Fruit fly (Drosophila melanogaster): ENCODE results near the gene ush.
A peak's percentile ranks its signal among the peaks of the same experiment; 100 is the strongest.

Gene ush

DNA sequence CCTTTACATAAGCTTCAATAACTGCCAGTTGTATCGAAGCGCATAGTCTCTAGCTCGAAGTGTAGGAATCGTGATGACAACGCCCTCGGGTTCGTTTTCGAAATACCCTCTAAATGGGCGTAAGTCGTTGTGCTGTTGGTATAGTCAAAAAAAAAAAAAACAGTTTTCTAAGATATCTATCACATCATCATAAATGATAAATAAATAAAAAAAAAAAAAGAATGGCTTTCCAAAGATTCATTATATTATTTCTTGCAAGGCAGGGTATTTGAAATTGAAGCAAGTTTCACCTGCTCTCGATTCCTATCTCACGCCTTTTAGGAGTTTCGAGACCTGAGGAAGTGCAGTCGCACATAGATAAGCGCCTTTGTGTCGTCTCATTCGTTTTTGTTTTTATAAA lies 17.3 kb downstream of the ush start:
- TF ChIP-seq CG12155 (GFP tag; optimal IDR thresholded peaks at IDR 0.05): peak; percentile 29
- no peak for TF ChIP-seq CG14860 (GFP tag; IDR thresholded peaks at IDR 0.05; ENCODE audit: partially characterized antibody)
- no peak for TF ChIP-seq Hey (tag; optimal IDR thresholded peaks at IDR 0.05)
- TF ChIP-seq CG9797 (GFP tag; optimal IDR thresholded peaks at IDR 0.05): no peak
- no peak; the same call in 1 of the 2 replicates for TF ChIP-seq chm (GFP tag; IDR thresholded peaks at IDR 0.05)
- TF ChIP-seq CG31388 (GFP tag; optimal IDR thresholded peaks at IDR 0.05): no peak
- TF ChIP-seq CG16779 (GFP tag; IDR thresholded peaks at IDR 0.05): no peak
- TF ChIP-seq Mad (GFP tag; optimal IDR thresholded peaks at IDR 0.05): no peak
- no peak for TF ChIP-seq H15 (GFP tag; IDR thresholded peaks at IDR 0.05)
- no peak for TF ChIP-seq Lpt (GFP tag; optimal IDR thresholded peaks at IDR 0.05)
- TF ChIP-seq CG4424 (GFP tag; optimal IDR thresholded peaks at IDR 0.05): no peak
- no peak for TF ChIP-seq CG3163 (GFP tag; optimal IDR thresholded peaks at IDR 0.05)
- TF ChIP-seq CG6683 (GFP tag; optimal IDR thresholded peaks at IDR 0.05): no peak
- TF ChIP-seq tup (GFP tag; optimal IDR thresholded peaks at IDR 0.05): no peak
- no peak for TF ChIP-seq Drgx (GFP tag; IDR thresholded peaks at IDR 0.05)
- TF ChIP-seq lbe (GFP tag; optimal IDR thresholded peaks at IDR 0.05): no peak
- no peak for TF ChIP-seq abd-A (tag; optimal IDR thresholded peaks at IDR 0.05)
- TF ChIP-seq jigr1 (GFP tag; IDR thresholded peaks at IDR 0.05): no peak
- TF ChIP-seq Rx (GFP tag; IDR thresholded peaks at IDR 0.05): no peak
- TF ChIP-seq en (GFP tag; optimal IDR thresholded peaks at IDR 0.05): no peak
- TF ChIP-seq sna (GFP tag; IDR thresholded peaks at IDR 0.05; ENCODE audit: partially characterized antibody): no peak
- TF ChIP-seq CG11398 (GFP tag; optimal IDR thresholded peaks at IDR 0.05): no peak
- peak; percentile 1 for TF ChIP-seq CG12942 (GFP tag; optimal IDR thresholded peaks at IDR 0.05)
- TF ChIP-seq Six4 (GFP tag; optimal IDR thresholded peaks at IDR 0.05): no peak
- no peak for TF ChIP-seq CG6654 (GFP tag; optimal IDR thresholded peaks at IDR 0.05)
- TF ChIP-seq CG4820 (GFP tag; optimal IDR thresholded peaks at IDR 0.05): peak; percentile 59
- peak; percentile 46 for TF ChIP-seq Chrac-16 (GFP tag; optimal IDR thresholded peaks at IDR 0.05)
- no peak for TF ChIP-seq ewg (GFP tag; optimal IDR thresholded peaks at IDR 0.05)
- peak; percentile 40 for TF ChIP-seq lilli (GFP tag; optimal IDR thresholded peaks at IDR 0.05)
- TF ChIP-seq pho (GFP tag; optimal IDR thresholded peaks at IDR 0.05): no peak
- TF ChIP-seq CG17186 (GFP tag; optimal IDR thresholded peaks at IDR 0.05): no peak
- no peak for TF ChIP-seq CG7271 (tag; optimal IDR thresholded peaks at IDR 0.05)
- no peak for TF ChIP-seq CG12071 (GFP tag; optimal IDR thresholded peaks at IDR 0.05)
- no peak for TF ChIP-seq Spps (tag; optimal IDR thresholded peaks at IDR 0.05)
- peak; percentile 58; the same call in 2 of the 3 replicates for TF ChIP-seq ci (GFP tag; IDR thresholded peaks at IDR 0.05)
- TF ChIP-seq Vsx1 (GFP tag; optimal IDR thresholded peaks at IDR 0.05): no peak
- TF ChIP-seq CG10147 (GFP tag; optimal IDR thresholded peaks at IDR 0.05): no peak
- peak; percentile 53 for TF ChIP-seq dmrt99B (tag; optimal IDR thresholded peaks at IDR 0.05)
- no peak for TF ChIP-seq CG18476 (GFP tag; optimal IDR thresholded peaks at IDR 0.05)
- no peak for TF ChIP-seq CG15479 (GFP tag; optimal IDR thresholded peaks at IDR 0.05)
- TF ChIP-seq CG18764 (GFP tag; optimal IDR thresholded peaks at IDR 0.05): no peak
- TF ChIP-seq CG9609 (GFP tag; optimal IDR thresholded peaks at IDR 0.05): no peak
- TF ChIP-seq CG31365 (tag; optimal IDR thresholded peaks at IDR 0.05): no peak
- TF ChIP-seq CG10979 (tag; optimal IDR thresholded peaks at IDR 0.05): peak; percentile 20
- no peak for TF ChIP-seq pita (GFP tag; optimal IDR thresholded peaks at IDR 0.05)
- TF ChIP-seq CG3838 (GFP tag; optimal IDR thresholded peaks at IDR 0.05): no peak
- no peak for TF ChIP-seq repo (GFP tag; optimal IDR thresholded peaks at IDR 0.05)
- peak; percentile 49 for TF ChIP-seq CG12391 (tag; optimal IDR thresholded peaks at IDR 0.05)
- TF ChIP-seq danr (GFP tag; IDR thresholded peaks at IDR 0.05): no peak
- TF ChIP-seq usp (GFP tag; optimal IDR thresholded peaks at IDR 0.05): no peak
- no peak for TF ChIP-seq CG12219 (GFP tag; optimal IDR thresholded peaks at IDR 0.05)
- no peak for TF ChIP-seq zf30C (GFP tag; optimal IDR thresholded peaks at IDR 0.05)

Measured in whole organism, embryonic.